Worm (Caenorhabditis elegans): Measurements from ENCODE around the gene F22F7.2.

DNA sequence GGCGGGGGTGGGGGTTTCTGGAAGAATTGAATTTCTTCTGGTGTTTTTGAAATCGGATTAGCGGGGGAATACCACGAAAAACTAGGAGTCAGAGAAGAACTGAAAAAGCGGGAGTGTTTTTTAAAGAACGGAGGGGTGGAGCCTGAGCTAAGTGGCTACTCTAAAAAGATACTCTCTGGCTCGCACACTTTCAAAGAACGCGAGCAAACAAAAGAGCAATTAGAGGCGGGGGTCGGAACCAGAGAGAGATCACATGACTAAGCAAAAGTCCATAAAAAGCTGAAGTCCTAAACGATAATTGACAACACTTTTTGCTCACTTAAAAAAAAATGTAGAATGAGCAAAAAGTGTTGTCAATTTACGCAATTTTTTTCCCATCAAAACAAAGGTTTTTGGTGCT lies 11.8 kb downstream of the F22F7.2 start:
- TF ChIP-seq ets-4 (tag; optimal IDR thresholded peaks at IDR 0.05) = no peak
- no peak for TF ChIP-seq nhr-11 (tag; optimal IDR thresholded peaks at IDR 0.05)
- TF ChIP-seq pqm-1 (tag; optimal IDR thresholded peaks at IDR 0.05) = no peak
- TF ChIP-seq ref-2 (tag; optimal IDR thresholded peaks at IDR 0.05) = no peak
- no peak for TF ChIP-seq dve-1 (tag; optimal IDR thresholded peaks at IDR 0.05)
- TF ChIP-seq sox-4 (tag; optimal IDR thresholded peaks at IDR 0.05) = no peak
- no peak for TF ChIP-seq ama-1 (optimal IDR thresholded peaks at IDR 0.05)
- TF ChIP-seq tbx-2 (tag; optimal IDR thresholded peaks at IDR 0.05) = no peak
